Fruit fly (Drosophila melanogaster) whole organism: ENCODE measurements around the gene CG7006.

ENCODE experiments used
- CG8478 ChIP-seq: fragments of >200 bp; optimal IDR thresholded peaks from 2 replicates; lab custom pipeline; 2018; ENCODE audit warnings: inconsistent platforms
- Dll ChIP-seq: fragments of >200 bp; optimal IDR thresholded peaks from 2 replicates; lab custom pipeline; 2017
- EcR ChIP-seq, 2 experiments: fragments of >200 bp; optimal IDR thresholded peaks; 2 replicates each; lab custom pipeline; 2017; ENCODE audit warnings: missing biosample characterization in 2 of 2, missing genetic modification characterization in 2 of 2, missing genetic modification reagents in 2 of 2
- pan ChIP-seq: fragments of >200 bp; optimal IDR thresholded peaks from 2 replicates; lab custom pipeline; 2017
- psq ChIP-seq: fragments of >200 bp; optimal IDR thresholded peaks from 2 replicates; lab custom pipeline; 2017
- usp ChIP-seq: fragments of >200 bp; optimal IDR thresholded peaks from 2 replicates; lab custom pipeline; 2017; ENCODE audit warnings: missing biosample characterization, missing genetic modification characterization, mixed read lengths

Gene CG7006

dm6 chr3R:24850420-24850819 is at the start of gene CG7006:
TSS of gene CG7006 (plus strand) at chr3R:24850627.
- no peak for TF ChIP-seq pan
- no peak for TF ChIP-seq psq (lab: Kevin White, UChicago)
- no peak for TF ChIP-seq EcR (GFP tag; optimal IDR thresholded peaks at IDR 0.05; lab: Kevin White, UChicago)
- no peak for TF ChIP-seq Dll (lab: Kevin White, UChicago)
- TF ChIP-seq usp (GFP tag; lab: Kevin White, UChicago): no peak
- TF ChIP-seq CG8478 (lab: Kevin White, UChicago): no peak

DNA sequence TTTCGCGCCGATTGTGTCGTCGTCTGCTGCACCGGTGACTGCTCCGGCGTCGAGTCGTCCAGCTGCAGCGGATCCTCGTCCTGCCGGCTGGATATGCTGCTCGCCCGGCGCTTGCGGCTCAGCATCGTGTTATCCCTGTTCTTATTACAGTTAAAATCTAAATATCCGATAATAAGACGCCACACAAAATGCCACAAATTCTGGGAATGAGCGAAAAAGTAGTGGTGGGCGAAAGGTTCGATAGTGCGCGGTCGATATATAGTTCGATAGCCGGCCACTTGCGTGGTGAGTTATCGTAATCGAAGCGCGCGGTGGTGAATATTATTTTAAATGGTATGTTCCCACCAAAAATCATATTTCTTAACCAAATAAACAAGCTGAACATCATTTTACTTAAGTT is 45.4 kb upstream of the CG7006 start, which contains the start of gene polybromo:
Gene polybromo, minus strand, starts transcription at position 212 of the 400 bp plus-strand sequence.
- TF ChIP-seq psq (lab: Kevin White, UChicago): no peak

dm6 chr3R:24807321-24807720 is 43.1 kb upstream of the CG7006 start, which contains the start of gene CG6980:
TSS of gene CG6980 (plus strand) at chr3R:24807621.
- no peak for TF ChIP-seq CG8478 (lab: Kevin White, UChicago)
- TF ChIP-seq pan: no peak
- no peak for TF ChIP-seq Dll (lab: Kevin White, UChicago)
- no peak for TF ChIP-seq usp (GFP tag; lab: Kevin White, UChicago)
- TF ChIP-seq EcR (GFP tag; optimal IDR thresholded peaks at IDR 0.05; lab: Kevin White, UChicago): no peak
- TF ChIP-seq psq (lab: Kevin White, UChicago): no peak

DNA sequence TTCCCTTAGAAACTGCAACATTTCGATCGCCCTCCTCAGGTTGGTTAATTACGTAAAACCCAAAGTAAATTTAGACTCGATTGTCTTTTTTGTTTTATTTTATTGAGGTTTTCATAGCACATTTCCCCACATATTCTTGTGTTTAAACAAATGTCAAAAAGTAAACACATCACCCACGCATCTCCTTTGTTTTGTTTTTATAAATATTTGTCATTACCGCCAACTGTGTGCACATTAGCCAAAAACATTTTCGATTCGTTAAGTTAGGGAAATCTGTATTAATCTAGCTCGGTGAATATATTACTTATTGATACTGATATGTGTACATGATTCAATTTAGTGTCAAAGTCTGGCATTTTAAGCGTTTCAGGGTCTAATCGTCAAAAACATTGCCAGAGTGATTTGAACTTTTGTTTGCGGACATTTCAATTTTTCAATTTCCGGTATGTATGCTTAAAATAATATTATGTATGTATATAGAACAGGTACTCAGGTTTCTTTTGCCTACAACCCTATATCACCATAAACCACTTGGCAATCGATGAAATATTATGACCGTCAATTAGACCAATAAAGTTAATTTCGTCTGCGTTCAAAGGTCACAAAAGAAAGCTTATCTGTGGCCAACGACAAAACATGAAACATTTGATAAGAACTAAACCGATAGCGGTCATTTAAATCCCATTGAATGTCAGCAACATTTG is 40.7 kb upstream of the CG7006 start:
- TF ChIP-seq pan (no peak), Dll (lab: Kevin White, UChicago) (no peak), psq (lab: Kevin White, UChicago) (no peak), usp (GFP tag; lab: Kevin White, UChicago) (no peak), CG8478 (lab: Kevin White, UChicago) (no peak), EcR (GFP tag; optimal IDR thresholded peaks at IDR 0.05; lab: Kevin White, UChicago) (no peak)

- TF ChIP-seq pan: no peak
- peak in 1 of 2 experiments; percentile 89 for TF ChIP-seq EcR (GFP tag; optimal IDR thresholded peaks at IDR 0.05; lab: Kevin White, UChicago)
- TF ChIP-seq usp (GFP tag; lab: Kevin White, UChicago): no peak
- TF ChIP-seq psq (lab: Kevin White, UChicago): no peak
- TF ChIP-seq CG8478 (lab: Kevin White, UChicago): no peak
- TF ChIP-seq Dll (lab: Kevin White, UChicago): no peak
Observed at dm6 chr3R:24810844-24811625, 39.4 kb upstream of the CG7006 start.

dm6 chr3R:24812394-24812793 is 38.0 kb upstream of the CG7006 start:
- no peak for TF ChIP-seq pan
- TF ChIP-seq EcR (GFP tag; optimal IDR thresholded peaks at IDR 0.05; lab: Kevin White, UChicago): no peak
- no peak for TF ChIP-seq usp (GFP tag; lab: Kevin White, UChicago)
- TF ChIP-seq CG8478 (lab: Kevin White, UChicago): no peak
- TF ChIP-seq psq (lab: Kevin White, UChicago): no peak
- no peak for TF ChIP-seq Dll (lab: Kevin White, UChicago)

dm6 chr3R:24812987-24813636 is 37.3 kb upstream of the CG7006 start:
- TF ChIP-seq pan (no peak), CG8478 (lab: Kevin White, UChicago) (no peak), EcR (GFP tag; optimal IDR thresholded peaks at IDR 0.05; lab: Kevin White, UChicago) (no peak), psq (lab: Kevin White, UChicago) (no peak), Dll (lab: Kevin White, UChicago) (no peak), usp (GFP tag; lab: Kevin White, UChicago) (no peak)

dm6 chr3R:24813637-24814301 is 36.7 kb upstream of the CG7006 start, which contains the start of the genes lili and CG34150:
TSS of gene lili (minus strand) at chr3R:24814012.
TSS of gene CG34150 (plus strand) at chr3R:24814262.
- TF ChIP-seq Dll (lab: Kevin White, UChicago) (no peak), pan (no peak), EcR (GFP tag; optimal IDR thresholded peaks at IDR 0.05; lab: Kevin White, UChicago) (no peak), usp (GFP tag; lab: Kevin White, UChicago) (no peak), psq (lab: Kevin White, UChicago) (no peak), CG8478 (lab: Kevin White, UChicago) (no peak)

- no peak for TF ChIP-seq CG8478 (lab: Kevin White, UChicago)
- no peak for TF ChIP-seq EcR (GFP tag; optimal IDR thresholded peaks at IDR 0.05; lab: Kevin White, UChicago)
- TF ChIP-seq usp (GFP tag; lab: Kevin White, UChicago): no peak
- no peak for TF ChIP-seq Dll (lab: Kevin White, UChicago)
- no peak for TF ChIP-seq psq (lab: Kevin White, UChicago)
- no peak for TF ChIP-seq pan
Observed at dm6 chr3R:24816993-24817854, 33.2 kb upstream of the CG7006 start, which contains the start of the genes CG5808 and Saf-B. TSS of gene CG5808 (minus strand) at chr3R:24817007. TSS of gene Saf-B (plus strand) at chr3R:24817464.

DNA sequence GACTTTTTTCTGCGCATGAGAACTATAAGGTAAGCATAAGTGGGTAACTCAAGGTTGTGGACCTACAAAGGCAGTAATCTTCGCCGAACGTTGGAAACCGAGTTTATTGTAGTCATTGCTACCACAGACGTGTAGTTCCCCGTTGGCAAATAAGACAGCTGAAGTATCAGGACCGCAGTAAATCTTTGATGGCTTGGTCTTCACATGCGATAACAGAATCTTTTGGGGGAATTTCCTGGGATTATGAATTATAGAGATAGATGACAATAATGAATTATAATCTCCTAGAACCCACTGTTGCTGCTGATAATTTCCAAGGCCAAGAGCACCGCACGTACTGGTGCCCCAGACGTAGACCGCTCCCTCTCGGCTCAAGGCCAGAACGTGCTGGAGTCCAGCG is 27.4 kb upstream of the CG7006 start:
- no peak for TF ChIP-seq EcR (GFP tag; optimal IDR thresholded peaks at IDR 0.05; lab: Kevin White, UChicago)
- no peak for TF ChIP-seq psq (lab: Kevin White, UChicago)
- TF ChIP-seq Dll (lab: Kevin White, UChicago): no peak
- TF ChIP-seq CG8478 (lab: Kevin White, UChicago): no peak
- TF ChIP-seq usp (GFP tag; lab: Kevin White, UChicago): no peak
- no peak for TF ChIP-seq pan
